Fruit fly (Drosophila melanogaster) whole organism: ENCODE results near the gene Jhbp1.

Experiments used
- CG8478 ChIP-seq: fragments of >200 bp; optimal IDR thresholded peaks from 2 replicates; lab custom pipeline; 2018; ENCODE audit warnings: inconsistent platforms
- pan ChIP-seq: fragments of >200 bp; optimal IDR thresholded peaks from 2 replicates; lab custom pipeline; 2017
- psq ChIP-seq: fragments of >200 bp; optimal IDR thresholded peaks from 2 replicates; lab custom pipeline; 2017

DNA sequence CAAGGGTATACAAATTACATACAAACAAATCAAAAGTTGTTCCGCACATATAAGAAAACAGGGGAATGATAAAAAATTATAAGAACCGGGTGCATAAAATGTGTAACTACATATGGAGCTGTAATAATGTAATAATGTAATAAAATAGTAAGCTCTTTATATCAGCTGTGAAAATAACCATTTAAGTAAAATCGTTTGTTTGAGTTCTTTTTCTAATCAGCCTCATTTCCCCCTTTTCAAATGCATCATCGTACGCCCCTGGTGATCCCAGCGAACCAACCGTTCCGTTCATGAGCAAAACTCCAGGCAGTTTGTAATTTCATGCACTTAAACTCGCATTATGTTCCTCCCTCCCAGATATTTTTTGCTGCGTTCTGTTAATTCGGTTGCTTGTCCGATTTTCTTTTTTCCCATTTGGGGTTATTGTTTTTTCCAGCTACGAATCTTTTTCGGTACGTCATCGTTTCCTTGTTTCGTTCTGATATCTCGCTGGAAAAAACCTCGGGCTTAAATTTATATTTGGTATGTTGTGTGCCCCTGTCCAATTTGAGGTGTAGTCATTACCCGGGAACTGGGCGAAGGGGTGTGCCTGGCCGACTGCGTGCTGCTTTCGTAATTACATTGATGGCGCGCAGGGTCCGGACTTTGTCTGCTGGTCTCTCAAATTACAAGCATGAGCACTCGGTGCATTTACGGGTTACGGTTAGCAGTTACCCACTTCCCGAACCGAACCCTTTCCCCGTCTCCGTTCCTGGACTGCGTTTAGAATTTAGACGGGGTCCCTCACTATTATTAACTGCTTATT is 32.4 kb downstream of the Jhbp1 start:
- TF ChIP-seq CG8478 (lab: Kevin White, UChicago) (no peak), psq (no peak), pan (lab: Kevin White, UChicago) (no peak)
